Worm (Caenorhabditis elegans): ENCODE measurements around the gene C08E3.1.

- TF ChIP-seq ZK546.5 (tag; optimal IDR thresholded peaks at IDR 0.05) (no peak), nhr-25 (tag; optimal IDR thresholded peaks at IDR 0.05) (no peak), ztf-4 (tag; optimal IDR thresholded peaks at IDR 0.05) (no peak), mbf-1 (tag; optimal IDR thresholded peaks at IDR 0.05) (no peak), fos-1 (tag; optimal IDR thresholded peaks at IDR 0.05) (no peak), egl-27 (tag; optimal IDR thresholded peaks at IDR 0.05) (no peak), ama-1 (optimal IDR thresholded peaks at IDR 0.05) (no peak), nhr-11 (tag; optimal IDR thresholded peaks at IDR 0.05) (no peak), skn-1 (tag; optimal IDR thresholded peaks at IDR 0.05) (no peak), unc-62 (GFP tag; optimal IDR thresholded peaks at IDR 0.05) (no peak), nhr-6 (tag; optimal IDR thresholded peaks at IDR 0.05) (no peak), lin-39 (tag; optimal IDR thresholded peaks at IDR 0.05) (no peak), Y55F3AM.14 (GFP tag; optimal IDR thresholded peaks at IDR 0.05) (no peak), lsy-2 (tag; optimal IDR thresholded peaks at IDR 0.05) (no peak)
These were observed 43.7 kb upstream of the C08E3.1 start, which contains the start of gene T07H3.7 for ce11 chrII:1589845-1590244.

Measured in whole organism, L2 larva.